Fruit fly (Drosophila melanogaster): ENCODE data around the gene Meltrin.
A peak's percentile ranks its signal among the peaks of the same experiment; 100 is the strongest.

Meltrin gene

dm6 chr3R:14741192-14741915, 44.3 kb upstream of the Meltrin start, which contains the start of the genes eff and jvl (continued):
- TF ChIP-seq CG31441 (GFP tag; IDR thresholded peaks at IDR 0.05) (peak; percentile 19; the same call in 1 of the 2 replicates), lilli (GFP tag; optimal IDR thresholded peaks at IDR 0.05) (peak; percentile 76), CG13287 (GFP tag; IDR thresholded peaks at IDR 0.05; ENCODE audit: partially characterized antibody) (peak; percentile 98), bbx (GFP tag; IDR thresholded peaks at IDR 0.05; ENCODE audit: partially characterized antibody) (peak; percentile 93), CG18011 (GFP tag; optimal IDR thresholded peaks at IDR 0.05) (peak; percentile 19), CG3163 (GFP tag; optimal IDR thresholded peaks at IDR 0.05) (no peak), CG17359 (tag; optimal IDR thresholded peaks at IDR 0.05) (peak; percentile 35), Dip3 (GFP tag; optimal IDR thresholded peaks at IDR 0.05) (peak; percentile 25), dimm (GFP tag; IDR thresholded peaks at IDR 0.05) (no peak), CHES-1-like (GFP tag; optimal IDR thresholded peaks at IDR 0.05) (no peak), pan (optimal IDR thresholded peaks at IDR 0.05) (no peak), pan (GFP tag; optimal IDR thresholded peaks at IDR 0.05 in 1 of 2, IDR thresholded peaks at IDR 0.05 in 1 of 2) (peak in 1 of 2 experiments; percentile 52), Scr (GFP tag; IDR thresholded peaks at IDR 0.05; ENCODE audit: partially characterized antibody) (peak; percentile 98), Dref (GFP tag; IDR thresholded peaks at IDR 0.05) (peak; percentile 73), CG12104 (GFP tag; optimal IDR thresholded peaks at IDR 0.05) (peak; percentile 23), CG15073 (GFP tag; optimal IDR thresholded peaks at IDR 0.05) (no peak), kni (GFP tag; optimal IDR thresholded peaks at IDR 0.05) (peak; percentile 20), CG33557 (GFP tag; optimal IDR thresholded peaks at IDR 0.05) (no peak), CG33213 (GFP tag; optimal IDR thresholded peaks at IDR 0.05) (peak; percentile 55), al (GFP tag; IDR thresholded peaks at IDR 0.05) (peak; percentile 34; the same call in 1 of the 2 replicates), peb (GFP tag; IDR thresholded peaks at IDR 0.05) (no peak), slou (GFP tag; optimal IDR thresholded peaks at IDR 0.05) (peak; percentile 29), BEAF-32 (GFP tag; optimal IDR thresholded peaks at IDR 0.05) (peak; percentile 98), CG16813 (GFP tag; IDR thresholded peaks at IDR 0.05; ENCODE audit: partially characterized antibody) (peak; percentile 97), CG15479 (GFP tag; optimal IDR thresholded peaks at IDR 0.05) (no peak), Taf1 (GFP tag; IDR thresholded peaks at IDR 0.05) (peak; percentile 38; the same call in 1 of the 2 replicates), pho (GFP tag; optimal IDR thresholded peaks at IDR 0.05) (peak; percentile 9), esg (GFP tag; conservative IDR thresholded peaks at IDR 0.05) (no peak), phol (tag; optimal IDR thresholded peaks at IDR 0.05) (peak; percentile 21), Hr51 (GFP tag; optimal IDR thresholded peaks at IDR 0.05) (peak; percentile 10 to 21), CG3847 (GFP tag; IDR thresholded peaks at IDR 0.05) (no peak), sd (tag; optimal IDR thresholded peaks at IDR 0.05) (peak; percentile 47), az2 (GFP tag; optimal IDR thresholded peaks at IDR 0.05) (peak; percentile 22), CG1647 (GFP tag; optimal IDR thresholded peaks at IDR 0.05) (peak; percentile 66), Side (GFP tag; optimal IDR thresholded peaks at IDR 0.05) (no peak), ssp (GFP tag; IDR thresholded peaks at IDR 0.05) (peak; percentile 29; the same call in 1 of the 2 replicates), Rfx (GFP tag; IDR thresholded peaks at IDR 0.05) (peak; percentile 74), schlank (tag; optimal IDR thresholded peaks at IDR 0.05) (no peak), Lpt (GFP tag; optimal IDR thresholded peaks at IDR 0.05) (no peak), CG12391 (tag; optimal IDR thresholded peaks at IDR 0.05) (peak; percentile 70), CG17568 (GFP tag; optimal IDR thresholded peaks at IDR 0.05) (no peak), Mad (GFP tag; optimal IDR thresholded peaks at IDR 0.05) (peak; percentile 0), GATAe (GFP tag; conservative IDR thresholded peaks at IDR 0.05) (0 out of 2 replicates have a peak, but pooled peaks have one; percentile 25), mirr (GFP tag; optimal IDR thresholded peaks at IDR 0.05) (no peak), Deaf1 (tag; optimal IDR thresholded peaks at IDR 0.05) (peak; percentile 9), slbo (GFP tag; IDR thresholded peaks at IDR 0.05) (peak; percentile 76), CG9609 (GFP tag; optimal IDR thresholded peaks at IDR 0.05) (no peak), MBD-R2 (GFP tag; IDR thresholded peaks at IDR 0.05) (peak; percentile 55), grau (tag; optimal IDR thresholded peaks at IDR 0.05) (peak; percentile 6)

Measured in whole organism, embryonic.